Worm (Caenorhabditis elegans) whole organism, L3 larva: Measurements from ENCODE around the gene clec-9.

Experiments used
- aly-2 ChIP-seq: fragments of 150-350 bp; optimal IDR thresholded peaks from 2 replicates; lab custom pipeline; 2014; ENCODE audit warnings: missing biosample characterization, missing genetic modification characterization
- egl-27 ChIP-seq: sonication (generic microtip); optimal IDR thresholded peaks from 4 replicates; lab custom pipeline; 2017; ENCODE audit warnings: missing biosample characterization, missing genetic modification reagents, missing genetic modification characterization
- fos-1 ChIP-seq: fragments of 150-350 bp; optimal IDR thresholded peaks from 2 replicates; lab custom pipeline; 2014; ENCODE audit warnings: missing biosample characterization, missing genetic modification characterization
- hmg-11 ChIP-seq: sonication (generic microtip); optimal IDR thresholded peaks from 2 replicates; lab custom pipeline; 2016; ENCODE audit warnings: missing genetic modification characterization, missing compliant biosample characterization
- lsy-12 ChIP-seq: sonication (generic microtip); optimal IDR thresholded peaks from 2 replicates; lab custom pipeline; 2016; ENCODE audit warnings: mild to moderate bottlenecking, missing genetic modification characterization, missing compliant biosample characterization
- nfya-1 ChIP-seq: sonication (generic microtip); optimal IDR thresholded peaks from 2 replicates; lab custom pipeline; 2017; ENCODE audit warnings: missing genetic modification characterization, mild to moderate bottlenecking, missing compliant biosample characterization, antibody characterized with exemption, moderate library complexity; ENCODE audit not compliant: insufficient read depth
- nhr-11 ChIP-seq: fragments of 150-350 bp; optimal IDR thresholded peaks from 2 replicates; lab custom pipeline; 2014; ENCODE audit warnings: missing biosample characterization, missing genetic modification characterization
- nhr-12 ChIP-seq: fragments of 150-350 bp; optimal IDR thresholded peaks from 2 replicates; lab custom pipeline; 2014; ENCODE audit warnings: missing biosample characterization, missing genetic modification characterization
- nhr-25 ChIP-seq: sonication (generic microtip); optimal IDR thresholded peaks from 2 replicates; lab custom pipeline; 2017; ENCODE audit warnings: missing biosample characterization, missing genetic modification characterization
- zag-1 ChIP-seq: fragments of 150-350 bp; optimal IDR thresholded peaks from 2 replicates; lab custom pipeline; 2014; ENCODE audit warnings: missing biosample characterization, missing genetic modification characterization

DNA sequence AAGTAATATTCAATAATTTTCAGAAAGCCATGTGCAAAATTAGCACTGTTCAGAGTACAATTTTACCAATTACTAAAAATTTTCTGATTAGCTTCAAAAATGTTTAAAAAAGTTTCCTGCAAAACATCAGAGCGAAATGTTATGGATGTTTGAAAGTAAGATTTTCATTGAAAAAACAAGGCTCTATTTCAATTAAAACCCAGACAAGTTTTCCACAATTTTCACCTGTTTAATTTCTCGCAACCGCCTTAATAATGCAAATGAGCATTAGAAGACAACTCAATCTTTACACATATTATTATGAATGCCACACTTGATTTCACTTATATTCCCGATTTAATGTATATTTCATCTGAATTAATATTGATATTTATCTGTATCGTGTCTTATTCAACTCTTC lies 11.9 kb downstream of the clec-9 start, which contains the start of gene srz-101:
- TF ChIP-seq egl-27 (no peak), lsy-12 (no peak), nhr-11 (tag; lab: Kevin White, UChicago) (no peak), aly-2 (tag; lab: Kevin White, UChicago) (no peak), nfya-1 (tag; lab: Kevin White, UChicago) (no peak), nhr-25 (tag; lab: Kevin White, UChicago) (no peak), zag-1 (tag; lab: Kevin White, UChicago) (no peak), nhr-12 (tag; lab: Kevin White, UChicago) (no peak), fos-1 (tag; lab: Kevin White, UChicago) (no peak), hmg-11 (tag; lab: Kevin White, UChicago) (no peak)
